Fruit fly (Drosophila melanogaster) S2 (cell line): Measurements from ENCODE around the gene CG13950.

Experiments used
- CG8478 ChIP-seq: fragments of >200 bp; optimal IDR thresholded peaks from 2 replicates; lab custom pipeline; 2018
- CTCF ChIP-seq, 2 experiments: fragments of >200 bp; optimal IDR thresholded peaks; 2 replicates each; lab custom pipeline; 2018

Gene CG13950

dm6 chr2L:870285-870684 is 10.3 kb downstream of the CG13950 start, which contains the start of gene PNUTS:
Gene PNUTS, plus strand, starts transcription at chr2L:870465.
- TF ChIP-seq CG8478 (no peak), CTCF (optimal IDR thresholded peaks at IDR 0.05; lab: Kevin White, UChicago) (no peak)

dm6 chr2L:870749-871418 is 10.9 kb downstream of the CG13950 start:
- TF ChIP-seq CG8478 (no peak), CTCF (optimal IDR thresholded peaks at IDR 0.05; lab: Kevin White, UChicago) (peak in 1 of 2 experiments; percentile 43)

- TF ChIP-seq CTCF (optimal IDR thresholded peaks at IDR 0.05; lab: Kevin White, UChicago) (peak; percentile 88 to 96), CG8478 (no peak)
These were observed 11.4 kb downstream of the CG13950 start for dm6 chr2L:871419-871846.

- TF ChIP-seq CG8478 (no peak), CTCF (optimal IDR thresholded peaks at IDR 0.05; lab: Kevin White, UChicago) (no peak)
These were observed 13.9 kb downstream of the CG13950 start for dm6 chr2L:873724-874504.

dm6 chr2L:877002-877401 is 17.0 kb downstream of the CG13950 start, which contains the start of gene ninaA:
Gene ninaA, plus strand, starts transcription at chr2L:877302.
- TF ChIP-seq CG8478 (no peak), CTCF (optimal IDR thresholded peaks at IDR 0.05; lab: Kevin White, UChicago) (no peak)

dm6 chr2L:884970-885369 is 25.0 kb downstream of the CG13950 start, which contains the start of gene CG15824:
Gene CG15824, minus strand, starts transcription at chr2L:885141.
- TF ChIP-seq CG8478, result no peak
- peak; percentile 37 to 39 for TF ChIP-seq CTCF (optimal IDR thresholded peaks at IDR 0.05; lab: Kevin White, UChicago)

dm6 chr2L:886743-887142 is 26.7 kb downstream of the CG13950 start:
- TF ChIP-seq CG8478, result no peak
- TF ChIP-seq CTCF (optimal IDR thresholded peaks at IDR 0.05; lab: Kevin White, UChicago), result no peak

dm6 chr2L:887788-888187 is 27.8 kb downstream of the CG13950 start:
- TF ChIP-seq CTCF (optimal IDR thresholded peaks at IDR 0.05; lab: Kevin White, UChicago) (peak; percentile 68 to 70), CG8478 (no peak)

- no peak for TF ChIP-seq CTCF (optimal IDR thresholded peaks at IDR 0.05; lab: Kevin White, UChicago)
- TF ChIP-seq CG8478, result no peak
These were observed 29.8 kb downstream of the CG13950 start for dm6 chr2L:889799-890198.

dm6 chr2L:892461-892860 is 32.5 kb downstream of the CG13950 start:
- no peak for TF ChIP-seq CTCF (optimal IDR thresholded peaks at IDR 0.05; lab: Kevin White, UChicago)
- no peak for TF ChIP-seq CG8478

- TF ChIP-seq CTCF (optimal IDR thresholded peaks at IDR 0.05; lab: Kevin White, UChicago), result no peak
- no peak for TF ChIP-seq CG8478
These were observed 33.2 kb downstream of the CG13950 start for dm6 chr2L:893171-893570.

- TF ChIP-seq CTCF (optimal IDR thresholded peaks at IDR 0.05; lab: Kevin White, UChicago), result no peak
- TF ChIP-seq CG8478, result no peak
These were observed 35.5 kb downstream of the CG13950 start for dm6 chr2L:895448-895847.

dm6 chr2L:897124-897523 is 37.1 kb downstream of the CG13950 start:
- TF ChIP-seq CTCF (optimal IDR thresholded peaks at IDR 0.05; lab: Kevin White, UChicago) (no peak), CG8478 (no peak)

- TF ChIP-seq CTCF (optimal IDR thresholded peaks at IDR 0.05; lab: Kevin White, UChicago) (no peak), CG8478 (no peak)
These were observed 38.3 kb downstream of the CG13950 start, which contains the start of gene Lsp1beta for dm6 chr2L:898316-898715. Gene Lsp1beta, plus strand, starts transcription at chr2L:898500.

dm6 chr2L:903748-904147 is 43.8 kb downstream of the CG13950 start:
- no peak for TF ChIP-seq CTCF (optimal IDR thresholded peaks at IDR 0.05; lab: Kevin White, UChicago)
- no peak for TF ChIP-seq CG8478
